Worm (Caenorhabditis elegans) whole organism, L2 larva: ENCODE results near the gene F45E4.5.
A peak's percentile ranks its signal among the peaks of the same experiment; 100 is the strongest.

ENCODE experiments used
- C34F6.9 ChIP-seq: fragments of 150-350 bp; optimal IDR thresholded peaks from 2 replicates; lab custom pipeline; 2014; ENCODE audit warnings: missing biosample characterization, missing genetic modification characterization
- F13H6.1 ChIP-seq: sonication (generic microtip); optimal IDR thresholded peaks from 2 replicates; lab custom pipeline; 2016; ENCODE audit warnings: missing genetic modification characterization, missing compliant biosample characterization
- R02D3.7 ChIP-seq: fragments of 150-350 bp; optimal IDR thresholded peaks from 2 replicates; lab custom pipeline; 2014; ENCODE audit warnings: missing biosample characterization, missing genetic modification characterization
- Y55F3AM.14 ChIP-seq: fragments of 200-800 bp; sonication (Bioruptor generic); optimal IDR thresholded peaks from 2 replicates; lab custom pipeline; 2018; ENCODE audit warnings: mild to moderate bottlenecking, missing genetic modification characterization, missing compliant biosample characterization
- ZK546.5 ChIP-seq: sonication (generic microtip); optimal IDR thresholded peaks from 2 replicates; lab custom pipeline; 2017; ENCODE audit warnings: missing biosample characterization, missing genetic modification characterization
- alr-1 ChIP-seq: fragments of 150-350 bp; optimal IDR thresholded peaks from 2 replicates; lab custom pipeline; 2014; ENCODE audit warnings: missing biosample characterization, missing genetic modification characterization
- aly-2 ChIP-seq: fragments of 150-350 bp; optimal IDR thresholded peaks from 2 replicates; lab custom pipeline; 2014; ENCODE audit warnings: missing biosample characterization, missing genetic modification characterization
- ama-1 ChIP-seq: fragments of 150-350 bp; optimal IDR thresholded peaks from 2 replicates; lab custom pipeline; 2018; ENCODE audit warnings: inconsistent platforms
- ceh-16 ChIP-seq: fragments of 150-350 bp; optimal IDR thresholded peaks from 2 replicates; lab custom pipeline; 2014; ENCODE audit warnings: missing biosample characterization, missing genetic modification characterization
- crh-2 ChIP-seq: sonication (generic microtip); optimal IDR thresholded peaks from 2 replicates; lab custom pipeline; 2017; ENCODE audit warnings: missing biosample characterization, missing genetic modification characterization
- egl-27 ChIP-seq: sonication (generic microtip); optimal IDR thresholded peaks from 3 replicates; lab custom pipeline; 2017; ENCODE audit warnings: missing biosample characterization, missing genetic modification reagents, missing genetic modification characterization
- elt-1 ChIP-seq: fragments of 150-350 bp; optimal IDR thresholded peaks from 2 replicates; lab custom pipeline; 2014; ENCODE audit warnings: missing biosample characterization, missing genetic modification characterization
- fos-1 ChIP-seq: fragments of 150-350 bp; optimal IDR thresholded peaks from 2 replicates; lab custom pipeline; 2014; ENCODE audit warnings: missing biosample characterization, missing genetic modification characterization
- gmeb-1 ChIP-seq: fragments of 150-350 bp; optimal IDR thresholded peaks from 2 replicates; lab custom pipeline; 2014; ENCODE audit warnings: missing biosample characterization, missing genetic modification characterization
- lin-13 ChIP-seq: fragments of 150-350 bp; optimal IDR thresholded peaks from 2 replicates; lab custom pipeline; 2014; ENCODE audit warnings: missing biosample characterization, missing genetic modification reagents, missing genetic modification characterization
- lsy-2 ChIP-seq, 2 experiments: fragments of 150-350 bp in 1 of 2; sonication (generic microtip) in 1 of 2; optimal IDR thresholded peaks; 2 replicates each; lab custom pipeline; 2014 to 2017; ENCODE audit warnings: missing biosample characterization in 2 of 2, missing genetic modification characterization in 2 of 2
- mab-5 ChIP-seq: fragments of 150-350 bp; optimal IDR thresholded peaks from 2 replicates; lab custom pipeline; 2014; ENCODE audit warnings: missing biosample characterization, missing genetic modification characterization
- mbf-1 ChIP-seq: sonication (generic microtip); optimal IDR thresholded peaks from 2 replicates; lab custom pipeline; 2017; ENCODE audit warnings: missing biosample characterization, missing genetic modification characterization
- mdl-1 ChIP-seq, 2 experiments: fragments of 150-350 bp in 1 of 2; sonication (generic microtip) in 1 of 2; optimal IDR thresholded peaks; 2 replicates each; lab custom pipeline; 2017; ENCODE audit warnings: missing biosample characterization in 2 of 2, missing genetic modification characterization in 2 of 2
- nhr-10 ChIP-seq: sonication (generic microtip); optimal IDR thresholded peaks from 2 replicates; lab custom pipeline; 2017; ENCODE audit warnings: missing biosample characterization, missing genetic modification characterization
- nhr-12 ChIP-seq: fragments of 150-350 bp; optimal IDR thresholded peaks from 2 replicates; lab custom pipeline; 2014; ENCODE audit warnings: missing biosample characterization, missing genetic modification characterization
- nhr-129 ChIP-seq: fragments of 150-350 bp; optimal IDR thresholded peaks from 2 replicates; lab custom pipeline; 2014; ENCODE audit warnings: missing biosample characterization, missing genetic modification characterization
- nhr-21 ChIP-seq: fragments of 150-350 bp; optimal IDR thresholded peaks from 2 replicates; lab custom pipeline; 2014; ENCODE audit warnings: missing biosample characterization, missing genetic modification characterization
- nhr-25 ChIP-seq: fragments of 150-350 bp; sonication (generic microtip); optimal IDR thresholded peaks from 3 replicates; lab custom pipeline; 2014; ENCODE audit warnings: missing biosample characterization, missing genetic modification characterization
- nhr-6 ChIP-seq: fragments of 150-350 bp; optimal IDR thresholded peaks from 2 replicates; lab custom pipeline; 2014; ENCODE audit warnings: missing biosample characterization, missing genetic modification characterization
- nhr-77 ChIP-seq: fragments of 150-350 bp; optimal IDR thresholded peaks from 2 replicates; lab custom pipeline; 2014; ENCODE audit warnings: missing biosample characterization, missing genetic modification characterization
- sem-4 ChIP-seq: fragments of 150-350 bp; optimal IDR thresholded peaks from 2 replicates; lab custom pipeline; 2014; ENCODE audit warnings: missing biosample characterization, missing genetic modification reagents, missing genetic modification characterization
- skn-1 ChIP-seq: sonication (generic microtip); optimal IDR thresholded peaks from 2 replicates; lab custom pipeline; 2017; ENCODE audit warnings: missing biosample characterization, missing genetic modification characterization
- sma-3 ChIP-seq: sonication (generic microtip); optimal IDR thresholded peaks from 2 replicates; lab custom pipeline; 2016; ENCODE audit warnings: missing genetic modification reagents, missing genetic modification characterization, missing compliant biosample characterization
- sma-9 ChIP-seq, 2 experiments: fragments of 150-350 bp in 1 of 2; sonication (generic microtip) in 1 of 2; optimal IDR thresholded peaks; 2 replicates each; lab custom pipeline; 2014 to 2016; ENCODE audit warnings: missing genetic modification characterization in 2 of 2, mild to moderate bottlenecking in 1 of 2, missing biosample characterization in 1 of 2, missing compliant biosample characterization in 1 of 2, missing genetic modification reagents in 1 of 2, moderate library complexity in 1 of 2
- snpc-4 ChIP-seq: fragments of 150-350 bp; optimal IDR thresholded peaks from 2 replicates; lab custom pipeline; 2014; ENCODE audit warnings: missing biosample characterization, missing genetic modification characterization
- unc-39 ChIP-seq: fragments of 150-350 bp; optimal IDR thresholded peaks from 2 replicates; lab custom pipeline; 2014; ENCODE audit warnings: missing biosample characterization, missing genetic modification characterization
- unc-55 ChIP-seq: fragments of 150-350 bp; sonication (generic microtip); optimal IDR thresholded peaks from 3 replicates; lab custom pipeline; 2014; ENCODE audit warnings: missing biosample characterization, missing genetic modification reagents, missing genetic modification characterization
- unc-62 ChIP-seq: fragments of 150-350 bp; optimal IDR thresholded peaks from 2 replicates; lab custom pipeline; 2014; ENCODE audit warnings: missing biosample characterization, missing genetic modification reagents, missing genetic modification characterization
- zag-1 ChIP-seq: fragments of 150-350 bp; optimal IDR thresholded peaks from 2 replicates; lab custom pipeline; 2014; ENCODE audit warnings: missing biosample characterization, missing genetic modification characterization
- ztf-1 ChIP-seq: fragments of 200-800 bp; sonication (Bioruptor generic); conservative IDR thresholded peaks from 2 replicates; pipeline ENCODE4 v1.3.6; 2022; ENCODE audit warnings: missing genetic modification characterization, missing compliant biosample characterization
- ztf-11 ChIP-seq: sonication (generic microtip); optimal IDR thresholded peaks from 2 replicates; lab custom pipeline; 2017; ENCODE audit warnings: missing biosample characterization, missing genetic modification characterization
- ztf-4 ChIP-seq: fragments of 150-350 bp; optimal IDR thresholded peaks from 2 replicates; lab custom pipeline; 2014; ENCODE audit warnings: missing biosample characterization, missing genetic modification characterization

Gene F45E4.5

ce11 chrIV:7661569-7661968, 32.7 kb upstream of the F45E4.5 start:
- TF ChIP-seq ceh-16 (tag; lab: Kevin White, UChicago) (no peak), nhr-129 (tag; lab: Kevin White, UChicago) (no peak), lsy-2 (tag; optimal IDR thresholded peaks at IDR 0.05; lab: Kevin White, UChicago) (peak in 1 of 2 experiments; percentile 6), nhr-12 (no peak), ztf-11 (tag; lab: Kevin White, UChicago) (no peak), ztf-1 (GFP tag; lab: Robert Waterston, UW) (no peak), mdl-1 (tag; optimal IDR thresholded peaks at IDR 0.05; lab: Kevin White, UChicago) (no peak), aly-2 (tag; lab: Kevin White, UChicago) (no peak), fos-1 (tag; lab: Kevin White, UChicago) (no peak), nhr-21 (no peak), mab-5 (peak; percentile 69), nhr-10 (tag; lab: Kevin White, UChicago) (no peak)

ce11 chrIV:7659481-7659880, 30.6 kb upstream of the F45E4.5 start:
- TF ChIP-seq nhr-129 (tag; lab: Kevin White, UChicago) (peak; percentile 18), nhr-21 (no peak), elt-1 (tag; lab: Kevin White, UChicago) (no peak), ama-1 (lab: Kevin White, UChicago) (no peak), sma-9 (GFP tag; optimal IDR thresholded peaks at IDR 0.05; lab: Kevin White, UChicago) (peak; percentile 57), sma-9 (tag; optimal IDR thresholded peaks at IDR 0.05; lab: Kevin White, UChicago) (no peak), C34F6.9 (tag; lab: Kevin White, UChicago) (peak; percentile 9), ztf-4 (tag; lab: Kevin White, UChicago) (no peak), crh-2 (tag; lab: Kevin White, UChicago) (no peak), R02D3.7 (tag; lab: Kevin White, UChicago) (no peak), mab-5 (no peak), lsy-2 (tag; optimal IDR thresholded peaks at IDR 0.05; lab: Kevin White, UChicago) (no peak), unc-62 (GFP tag; lab: Kevin White, UChicago) (no peak), sma-3 (GFP tag; lab: Kevin White, UChicago) (no peak), unc-55 (GFP tag; lab: Kevin White, UChicago) (no peak), sem-4 (tag; lab: Kevin White, UChicago) (peak; percentile 78), ztf-11 (tag; lab: Kevin White, UChicago) (no peak), nhr-77 (no peak), unc-39 (tag; lab: Kevin White, UChicago) (no peak), mbf-1 (no peak), egl-27 (tag; lab: Kevin White, UChicago) (no peak), lin-13 (no peak), ZK546.5 (no peak), Y55F3AM.14 (GFP tag; lab: Kevin White, UChicago) (no peak), skn-1 (no peak), F13H6.1 (peak; percentile 19), alr-1 (tag; lab: Kevin White, UChicago) (no peak)

DNA sequence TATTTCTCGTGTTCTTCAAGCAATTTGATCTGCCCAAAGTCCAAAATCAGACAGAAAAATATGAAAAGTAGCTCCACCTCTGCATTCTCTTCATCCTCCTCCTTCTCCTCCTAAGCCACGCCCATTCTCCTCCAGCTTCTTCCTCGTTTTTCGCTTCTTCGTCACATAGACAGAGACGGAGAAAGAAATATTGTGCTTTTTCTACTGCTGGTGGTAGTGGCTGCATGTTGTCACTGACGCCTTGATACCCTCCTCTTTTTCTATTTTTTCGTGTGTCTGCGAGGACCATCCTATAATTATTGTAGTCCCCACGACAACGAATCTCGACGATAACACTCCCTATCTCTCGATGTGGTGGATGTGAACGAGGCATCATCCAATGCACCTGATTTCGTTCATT, 29.7 kb upstream of the F45E4.5 start, which contains the start of gene C08G9.1:
TSS of gene C08G9.1 (plus strand) at position 175 of the 400 bp plus-strand sequence.
- no peak for TF ChIP-seq skn-1
- no peak for TF ChIP-seq ztf-11 (tag; lab: Kevin White, UChicago)
- no peak for TF ChIP-seq fos-1 (tag; lab: Kevin White, UChicago)
- TF ChIP-seq mbf-1 = no peak
- no peak for TF ChIP-seq ama-1 (lab: Kevin White, UChicago)
- TF ChIP-seq lin-13 = no peak
- TF ChIP-seq unc-62 (GFP tag; lab: Kevin White, UChicago) = no peak
- TF ChIP-seq sma-3 (GFP tag; lab: Kevin White, UChicago) = no peak
- TF ChIP-seq nhr-25 (tag; lab: Kevin White, UChicago) = no peak
- TF ChIP-seq zag-1 (tag; lab: Kevin White, UChicago) = no peak
- no peak for TF ChIP-seq gmeb-1 (tag; lab: Kevin White, UChicago)
- peak; percentile 45 for TF ChIP-seq nhr-129 (tag; lab: Kevin White, UChicago)
- no peak for TF ChIP-seq snpc-4 (tag; lab: Kevin White, UChicago)
- TF ChIP-seq lsy-2 (tag; optimal IDR thresholded peaks at IDR 0.05; lab: Kevin White, UChicago) = peak in 1 of 2 experiments; percentile 0
- TF ChIP-seq nhr-6 (tag; lab: Kevin White, UChicago) = no peak
- TF ChIP-seq C34F6.9 (tag; lab: Kevin White, UChicago) = peak; percentile 12
- TF ChIP-seq unc-55 (GFP tag; lab: Kevin White, UChicago) = peak; percentile 47
- no peak for TF ChIP-seq ztf-1 (GFP tag; lab: Robert Waterston, UW)
